Worm (Caenorhabditis elegans) whole organism, L3 larva: ENCODE data around the gene npr-29.

Source experiments
- R02D3.7 ChIP-seq: fragments of 150-350 bp; optimal IDR thresholded peaks from 2 replicates; lab custom pipeline; 2014; ENCODE audit warnings: missing biosample characterization, missing genetic modification characterization
- ceh-16 ChIP-seq: sonication (generic microtip); optimal IDR thresholded peaks from 2 replicates; lab custom pipeline; 2017; ENCODE audit warnings: missing biosample characterization, missing genetic modification characterization
- daf-12 ChIP-seq: fragments of 150-350 bp; optimal IDR thresholded peaks from 2 replicates; lab custom pipeline; 2014; ENCODE audit warnings: missing biosample characterization, missing genetic modification reagents, missing genetic modification characterization
- egl-27 ChIP-seq: sonication (generic microtip); optimal IDR thresholded peaks from 4 replicates; lab custom pipeline; 2017; ENCODE audit warnings: missing biosample characterization, missing genetic modification reagents, missing genetic modification characterization
- egl-5 ChIP-seq: fragments of 150-350 bp; optimal IDR thresholded peaks from 2 replicates; lab custom pipeline; 2017; ENCODE audit warnings: missing biosample characterization, missing genetic modification reagents, missing genetic modification characterization, inconsistent platforms
- elt-1 ChIP-seq: fragments of 150-350 bp; optimal IDR thresholded peaks from 2 replicates; lab custom pipeline; 2014; ENCODE audit warnings: missing biosample characterization, missing genetic modification characterization
- elt-2 ChIP-seq: sonication (generic microtip); optimal IDR thresholded peaks from 2 replicates; lab custom pipeline; 2016; ENCODE audit warnings: missing genetic modification reagents, mild to moderate bottlenecking, missing genetic modification characterization, missing compliant biosample characterization
- eor-1 ChIP-seq, 2 experiments: fragments of 150-350 bp; optimal IDR thresholded peaks; 2 replicates each; lab custom pipeline; 2014 to 2018; ENCODE audit warnings: missing biosample characterization in 2 of 2, missing genetic modification characterization in 2 of 2
- fkh-10 ChIP-seq: sonication (generic microtip); optimal IDR thresholded peaks from 2 replicates; lab custom pipeline; 2017; ENCODE audit warnings: missing biosample characterization, missing genetic modification reagents, missing genetic modification characterization
- fkh-2 ChIP-seq: fragments of 150-350 bp; optimal IDR thresholded peaks from 2 replicates; lab custom pipeline; 2014; ENCODE audit warnings: missing biosample characterization, missing genetic modification reagents, missing genetic modification characterization
- hmg-11 ChIP-seq: sonication (generic microtip); optimal IDR thresholded peaks from 2 replicates; lab custom pipeline; 2016; ENCODE audit warnings: missing genetic modification characterization, missing compliant biosample characterization
- jun-1 ChIP-seq: fragments of 150-350 bp; optimal IDR thresholded peaks from 2 replicates; lab custom pipeline; 2014; ENCODE audit warnings: missing biosample characterization, missing genetic modification reagents, missing genetic modification characterization
- lin-15B ChIP-seq: fragments of 150-350 bp; optimal IDR thresholded peaks from 2 replicates; lab custom pipeline; 2014; ENCODE audit warnings: missing biosample characterization, missing genetic modification characterization
- lin-39 ChIP-seq: fragments of 150-350 bp; optimal IDR thresholded peaks from 2 replicates; lab custom pipeline; 2018; ENCODE audit warnings: missing biosample characterization, missing genetic modification reagents, missing genetic modification characterization
- mdl-1 ChIP-seq: fragments of 150-350 bp; optimal IDR thresholded peaks from 2 replicates; lab custom pipeline; 2014; ENCODE audit warnings: missing biosample characterization, missing genetic modification characterization
- mml-1 ChIP-seq: fragments of 150-350 bp; sonication (generic microtip); optimal IDR thresholded peaks from 3 replicates; lab custom pipeline; 2014; ENCODE audit warnings: missing biosample characterization, missing genetic modification characterization
- nfya-1 ChIP-seq: sonication (generic microtip); optimal IDR thresholded peaks from 2 replicates; lab custom pipeline; 2017; ENCODE audit warnings: missing genetic modification characterization, mild to moderate bottlenecking, missing compliant biosample characterization, antibody characterized with exemption, moderate library complexity; ENCODE audit not compliant: insufficient read depth
- nhr-11 ChIP-seq: fragments of 150-350 bp; optimal IDR thresholded peaks from 2 replicates; lab custom pipeline; 2014; ENCODE audit warnings: missing biosample characterization, missing genetic modification characterization
- nhr-12 ChIP-seq: fragments of 150-350 bp; optimal IDR thresholded peaks from 2 replicates; lab custom pipeline; 2014; ENCODE audit warnings: missing biosample characterization, missing genetic modification characterization
- nhr-23 ChIP-seq: fragments of 150-350 bp; optimal IDR thresholded peaks from 2 replicates; lab custom pipeline; 2014; ENCODE audit warnings: missing biosample characterization, missing genetic modification reagents, missing genetic modification characterization
- nhr-237 ChIP-seq: fragments of 150-350 bp; optimal IDR thresholded peaks from 2 replicates; lab custom pipeline; 2014; ENCODE audit warnings: missing biosample characterization, missing genetic modification characterization
- nhr-25 ChIP-seq: sonication (generic microtip); optimal IDR thresholded peaks from 2 replicates; lab custom pipeline; 2017; ENCODE audit warnings: missing biosample characterization, missing genetic modification characterization
- nhr-43 ChIP-seq: sonication (generic microtip); optimal IDR thresholded peaks from 2 replicates; lab custom pipeline; 2016; ENCODE audit warnings: mild to moderate bottlenecking, missing genetic modification characterization, missing compliant biosample characterization; ENCODE audit not compliant: poor library complexity, severe bottlenecking
- nhr-67 ChIP-seq: fragments of 150-350 bp; optimal IDR thresholded peaks from 2 replicates; lab custom pipeline; 2014; ENCODE audit warnings: missing biosample characterization, missing genetic modification characterization
- nhr-76 ChIP-seq: fragments of 150-350 bp; sonication (generic microtip); optimal IDR thresholded peaks from 5 replicates; lab custom pipeline; 2014; ENCODE audit warnings: missing biosample characterization, missing genetic modification characterization
- pha-4 ChIP-seq: fragments of 150-350 bp; optimal IDR thresholded peaks from 2 replicates; lab custom pipeline; 2014; ENCODE audit warnings: missing biosample characterization, missing genetic modification reagents, missing genetic modification characterization
- pqm-1 ChIP-seq: fragments of 150-350 bp; optimal IDR thresholded peaks from 2 replicates; lab custom pipeline; 2017; ENCODE audit warnings: missing biosample characterization, missing genetic modification characterization, inconsistent platforms
- sea-2 ChIP-seq: fragments of 150-350 bp; sonication (generic microtip); optimal IDR thresholded peaks from 4 replicates; lab custom pipeline; 2014; ENCODE audit warnings: missing biosample characterization, missing genetic modification reagents, missing genetic modification characterization
- skn-1 ChIP-seq: fragments of 150-350 bp; optimal IDR thresholded peaks from 2 replicates; lab custom pipeline; 2014; ENCODE audit warnings: missing biosample characterization, missing genetic modification characterization
- unc-62 ChIP-seq: fragments of 150-350 bp; sonication (generic microtip); optimal IDR thresholded peaks from 4 replicates; lab custom pipeline; 2014; ENCODE audit warnings: missing biosample characterization, missing genetic modification reagents, missing genetic modification characterization
- ztf-11 ChIP-seq: fragments of 150-350 bp; optimal IDR thresholded peaks from 2 replicates; lab custom pipeline; 2014; ENCODE audit warnings: missing biosample characterization, missing genetic modification characterization
- ztf-4 ChIP-seq: fragments of 150-350 bp; optimal IDR thresholded peaks from 2 replicates; lab custom pipeline; 2014; ENCODE audit warnings: missing biosample characterization, missing genetic modification characterization

Gene npr-29

ce11 chrIII:9215367-9215766, at the start of gene npr-29:
TSS of gene npr-29 (minus strand) at chrIII:9215467.
- TF ChIP-seq R02D3.7 (tag; lab: Kevin White, UChicago) = no peak
- no peak for TF ChIP-seq fkh-2 (tag; lab: Kevin White, UChicago)
- no peak for TF ChIP-seq eor-1 (tag; optimal IDR thresholded peaks at IDR 0.05; lab: Kevin White, UChicago)
- no peak for TF ChIP-seq ztf-11 (tag; lab: Kevin White, UChicago)
- no peak for TF ChIP-seq ceh-16 (tag; lab: Kevin White, UChicago)
- TF ChIP-seq lin-15B = no peak
- TF ChIP-seq pha-4 (tag; lab: Kevin White, UChicago) = no peak
- no peak for TF ChIP-seq mdl-1
- no peak for TF ChIP-seq egl-5
- TF ChIP-seq elt-1 = no peak
- no peak for TF ChIP-seq nhr-23 (tag; lab: Kevin White, UChicago)
- no peak for TF ChIP-seq hmg-11 (tag; lab: Kevin White, UChicago)
- TF ChIP-seq mml-1 = no peak
- no peak for TF ChIP-seq nhr-43 (tag; lab: Kevin White, UChicago)
- TF ChIP-seq nhr-25 = no peak
- TF ChIP-seq unc-62 = no peak

- no peak for TF ChIP-seq nfya-1
- peak; percentile 46 for TF ChIP-seq elt-2 (tag; lab: Kevin White, UChicago)
Observed at ce11 chrIII:9258510-9258909, 43.2 kb upstream of the npr-29 start.

- TF ChIP-seq egl-27 (no peak), nfya-1 (no peak), ztf-4 (tag; lab: Kevin White, UChicago) (no peak), hmg-11 (tag; lab: Kevin White, UChicago) (no peak), sea-2 (GFP tag; lab: Kevin White, UChicago) (no peak), lin-39 (tag; lab: Kevin White, UChicago) (no peak), nhr-76 (no peak), fkh-10 (GFP tag; lab: Kevin White, UChicago) (no peak), pha-4 (tag; lab: Kevin White, UChicago) (no peak)
Observed at ce11 chrIII:9256961-9257360, 41.7 kb upstream of the npr-29 start, which contains the start of gene M01A8.1. TSS of gene M01A8.1 (plus strand) at chrIII:9257261.

- TF ChIP-seq nhr-11 (tag; lab: Kevin White, UChicago) = no peak
- TF ChIP-seq pha-4 (tag; lab: Kevin White, UChicago) = peak; percentile 15
- TF ChIP-seq elt-2 (tag; lab: Kevin White, UChicago) = peak; percentile 83
- no peak for TF ChIP-seq daf-12 (tag; lab: Kevin White, UChicago)
- TF ChIP-seq pqm-1 (tag; lab: Kevin White, UChicago) = peak; percentile 72
Observed at ce11 chrIII:9255801-9256200, 40.5 kb upstream of the npr-29 start.

ce11 chrIII:9254988-9255387, 39.7 kb upstream of the npr-29 start:
- TF ChIP-seq sea-2 (GFP tag; lab: Kevin White, UChicago) (no peak), nhr-12 (tag; lab: Kevin White, UChicago) (no peak), elt-2 (tag; lab: Kevin White, UChicago) (peak; percentile 81), pqm-1 (tag; lab: Kevin White, UChicago) (peak; percentile 51), jun-1 (tag; lab: Kevin White, UChicago) (peak; percentile 26)
- TF ChIP-seq, all 47 proteins: peak for 3

- TF ChIP-seq nhr-67 (tag; lab: Kevin White, UChicago) (no peak), skn-1 (tag; lab: Kevin White, UChicago) (no peak), fkh-2 (tag; lab: Kevin White, UChicago) (no peak), nhr-76 (no peak), nhr-25 (no peak), egl-27 (no peak), elt-2 (tag; lab: Kevin White, UChicago) (no peak), nhr-237 (tag; lab: Kevin White, UChicago) (no peak), fkh-10 (GFP tag; lab: Kevin White, UChicago) (no peak)
Observed at ce11 chrIII:9250729-9251128, 35.5 kb upstream of the npr-29 start, which contains the start of gene T02C1.2. TSS of gene T02C1.2 (plus strand) at chrIII:9251029.
